Worm (Caenorhabditis elegans): ENCODE data around the gene F33G12.3.

DNA sequence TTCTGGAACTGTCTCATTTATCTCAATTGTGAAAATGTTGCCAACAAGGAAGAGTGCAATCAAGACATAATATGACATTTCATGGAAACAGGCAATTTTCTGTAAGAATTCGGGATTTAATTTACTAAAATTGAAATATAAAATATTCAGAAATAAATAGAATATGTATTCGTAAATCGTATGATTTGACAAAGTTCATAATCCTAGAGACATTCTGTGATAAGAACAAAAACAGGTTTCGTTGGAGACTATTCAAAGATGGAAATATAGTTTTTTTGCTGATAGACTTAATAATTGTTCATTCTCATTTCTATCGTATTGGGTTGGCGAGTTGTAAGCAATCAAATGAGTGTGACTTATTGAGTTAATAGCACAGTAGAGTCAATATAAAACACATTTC lies 24.2 kb upstream of the F33G12.3 start, which contains the start of gene C27A2.12:
- TF ChIP-seq egl-18 (GFP tag; IDR thresholded peaks at IDR 0.05), result no peak
- no peak for TF ChIP-seq unc-62 (GFP tag; optimal IDR thresholded peaks at IDR 0.05)
- TF ChIP-seq dpl-1 (GFP tag; optimal IDR thresholded peaks at IDR 0.05), result no peak
- no peak for TF ChIP-seq K12H6.12 (tag; optimal IDR thresholded peaks at IDR 0.05)
